Fruit fly (Drosophila melanogaster) whole organism, embryonic: Measurements from ENCODE around the gene hob.

Source experiments
- CG13424 ChIP-seq: fragments of 200-800 bp; sonication (Bioruptor generic); optimal IDR thresholded peaks from 2 replicates; lab custom pipeline; 2019; ENCODE audit warnings: missing biosample characterization, mild to moderate bottlenecking, missing genetic modification characterization, moderate library complexity
- CG17612 ChIP-seq: fragments of 200-800 bp; sonication (Bioruptor generic); IDR thresholded peaks from 2 replicates; pipeline ENCODE4 v1.3.6; 2022; ENCODE audit warnings: missing biosample characterization, missing genetic modification characterization
- CG31365 ChIP-seq: fragments of 200-800 bp; sonication (Bioruptor generic); optimal IDR thresholded peaks from 2 replicates; lab custom pipeline; 2018; ENCODE audit warnings: missing biosample characterization, mild to moderate bottlenecking, missing genetic modification characterization
- CG3838 ChIP-seq: fragments of 200-800 bp; sonication (Bioruptor generic); optimal IDR thresholded peaks from 3 replicates; lab custom pipeline; 2016; ENCODE audit warnings: missing biosample characterization, missing genetic modification characterization
- Dbx ChIP-seq: fragments of 200-800 bp; sonication (Bioruptor generic); IDR thresholded peaks from 3 replicates; pipeline ENCODE4 v1.3.6; 2022; ENCODE audit warnings: missing biosample characterization, missing genetic modification characterization
- Hand ChIP-seq: fragments of 200-800 bp; sonication (Bioruptor generic); optimal IDR thresholded peaks from 2 replicates; lab custom pipeline; 2017; ENCODE audit warnings: mild to moderate bottlenecking, missing biosample characterization, missing genetic modification reagents, missing genetic modification characterization
- Myb ChIP-seq: fragments of 200-800 bp; sonication (Bioruptor generic); optimal IDR thresholded peaks from 2 replicates; lab custom pipeline; 2016; ENCODE audit warnings: missing biosample characterization, missing genetic modification characterization
- Nf-YC ChIP-seq: fragments of 200-800 bp; optimal IDR thresholded peaks from 3 replicates; lab custom pipeline; 2019; ENCODE audit warnings: missing biosample characterization, mild to moderate bottlenecking, missing genetic modification characterization, moderate library complexity
- bigmax ChIP-seq: fragments of 200-800 bp; sonication (Bioruptor generic); optimal IDR thresholded peaks from 2 replicates; lab custom pipeline; 2018; ENCODE audit warnings: missing biosample characterization, mild to moderate bottlenecking, missing genetic modification characterization
- grn ChIP-seq: fragments of 200-800 bp; sonication (Bioruptor generic); optimal IDR thresholded peaks from 3 replicates; lab custom pipeline; 2017; ENCODE audit warnings: missing biosample characterization, missing genetic modification characterization
- nerfin-2 ChIP-seq: fragments of 200-800 bp; sonication (Bioruptor generic); IDR thresholded peaks from 2 replicates; pipeline ENCODE4 v1.3.6; 2022; ENCODE audit warnings: missing biosample characterization, missing genetic modification characterization; ENCODE audit not compliant: partially characterized antibody

dm6 chr3L:3250922-3251658 lies 32.4 kb upstream of the hob start:
- TF ChIP-seq Hand (GFP tag; lab: Kevin White, UChicago) (no peak), CG17612 (GFP tag; lab: Robert Waterston, UW) (no peak), Myb (no peak), grn (no peak), Dbx (GFP tag; lab: Robert Waterston, UW) (no peak), bigmax (GFP tag; lab: Kevin White, UChicago) (no peak), CG13424 (tag; lab: Kevin White, UChicago) (no peak), Nf-YC (tag; lab: Kevin White, UChicago) (no peak), CG3838 (GFP tag; lab: Kevin White, UChicago) (no peak), nerfin-2 (no peak), CG31365 (tag; lab: Kevin White, UChicago) (no peak)
